Worm (Caenorhabditis elegans) whole organism, L4/young adult: Measurements from ENCODE around the gene ifet-1.

ENCODE experiments used
- W03F9.2 ChIP-seq: fragments of 150-350 bp; optimal IDR thresholded peaks from 2 replicates; lab custom pipeline; 2014; ENCODE audit warnings: missing biosample characterization, missing genetic modification characterization
- dao-5 ChIP-seq: sonication (generic microtip); optimal IDR thresholded peaks from 2 replicates; lab custom pipeline; 2016; ENCODE audit warnings: missing genotype, missing genetic modification characterization, moderate library complexity, missing compliant biosample characterization
- him-1 ChIP-seq: sonication (generic microtip); optimal IDR thresholded peaks from 2 replicates; lab custom pipeline; 2016; ENCODE audit warnings: missing genotype, missing genetic modification reagents, missing genetic modification characterization, missing compliant biosample characterization

- no peak for TF ChIP-seq W03F9.2
- TF ChIP-seq him-1, result no peak
- no peak for TF ChIP-seq dao-5 (tag; lab: Kevin White, UChicago)
Observed at ce11 chrIII:4496085-4496484, 21.1 kb upstream of the ifet-1 start.
